Fruit fly (Drosophila melanogaster) whole organism, prepupa: Measurements from ENCODE around the gene CG8560.

ENCODE experiments used
- CG10669 ChIP-seq: fragments of 200-800 bp; sonication (Bioruptor generic); optimal IDR thresholded peaks from 3 replicates; lab custom pipeline; 2018; ENCODE audit warnings: missing biosample characterization, mild to moderate bottlenecking, missing genetic modification characterization, moderate library complexity
- CG11762 ChIP-seq: fragments of 200-800 bp; sonication (Bioruptor generic); optimal IDR thresholded peaks from 3 replicates; lab custom pipeline; 2016; ENCODE audit warnings: missing biosample characterization, missing genetic modification characterization; ENCODE audit not compliant: insufficient read depth
- CG15336 ChIP-seq: fragments of 200-800 bp; sonication (Bioruptor generic); IDR thresholded peaks from 2 replicates; pipeline ENCODE4 v1.3.6; 2022; ENCODE audit warnings: missing biosample characterization, missing genetic modification characterization
- CG1621 ChIP-seq: fragments of 200-800 bp; sonication (Bioruptor generic); optimal IDR thresholded peaks from 3 replicates; lab custom pipeline; 2018; ENCODE audit warnings: missing biosample characterization, mild to moderate bottlenecking, missing genetic modification characterization
- CG16779 ChIP-seq: fragments of 200-800 bp; sonication (Bioruptor generic); optimal IDR thresholded peaks from 3 replicates; lab custom pipeline; 2017; ENCODE audit warnings: missing biosample characterization, mild to moderate bottlenecking, missing genetic modification characterization
- CG3032 ChIP-seq: fragments of 200-800 bp; optimal IDR thresholded peaks from 2 replicates; lab custom pipeline; 2019; ENCODE audit warnings: missing biosample characterization, mild to moderate bottlenecking, missing genetic modification characterization, moderate library complexity
- CG34406 ChIP-seq: fragments of 200-800 bp; sonication (Bioruptor generic); optimal IDR thresholded peaks from 3 replicates; lab custom pipeline; 2016; ENCODE audit warnings: missing biosample characterization, missing genetic modification characterization
- CG6792 ChIP-seq: fragments of 200-800 bp; sonication (Bioruptor generic); optimal IDR thresholded peaks from 3 replicates; lab custom pipeline; 2016; ENCODE audit warnings: missing biosample characterization, missing genetic modification characterization
- Hr39 ChIP-seq: fragments of 200-800 bp; sonication (Bioruptor generic); optimal IDR thresholded peaks from 2 replicates; lab custom pipeline; 2016; ENCODE audit warnings: missing biosample characterization, missing genetic modification characterization
- acj6 ChIP-seq: fragments of 200-800 bp; sonication (Bioruptor generic); optimal IDR thresholded peaks from 3 replicates; lab custom pipeline; 2016; ENCODE audit warnings: missing biosample characterization, missing genetic modification characterization
- eg ChIP-seq: fragments of 200-800 bp; sonication (Bioruptor generic); IDR thresholded peaks from 3 replicates; pipeline ENCODE4 v1.3.6; 2022; ENCODE audit warnings: missing biosample characterization, missing genetic modification characterization
- fd85E ChIP-seq: fragments of 200-800 bp; sonication (Bioruptor generic); optimal IDR thresholded peaks from 3 replicates; lab custom pipeline; 2016; ENCODE audit warnings: missing biosample characterization, missing genetic modification characterization
- net ChIP-seq: fragments of 200-800 bp; sonication (Bioruptor generic); optimal IDR thresholded peaks from 3 replicates; lab custom pipeline; 2016; ENCODE audit warnings: missing biosample characterization, missing genetic modification characterization
- ss ChIP-seq, 2 experiments: fragments of 200-800 bp; sonication (Bioruptor generic); optimal IDR thresholded peaks; 2 replicates in 1 of 2; 3 replicates in 1 of 2; lab custom pipeline; 2017 to 2018; ENCODE audit warnings: mild to moderate bottlenecking in 2 of 2, missing biosample characterization in 2 of 2, missing genetic modification characterization in 2 of 2, moderate library complexity in 1 of 2

- TF ChIP-seq net (GFP tag; lab: Kevin White, UChicago) (no peak), CG3032 (no peak), CG6792 (GFP tag; lab: Kevin White, UChicago) (no peak), CG16779 (no peak), CG34406 (GFP tag; lab: Kevin White, UChicago) (no peak), eg (GFP tag; lab: Robert Waterston, UW) (no peak), CG1621 (tag; lab: Kevin White, UChicago) (no peak), Hr39 (GFP tag; lab: Kevin White, UChicago) (no peak), fd85E (GFP tag; lab: Kevin White, UChicago) (no peak), CG11762 (GFP tag; lab: Kevin White, UChicago) (no peak), acj6 (GFP tag; lab: Kevin White, UChicago) (no peak), ss (GFP tag; optimal IDR thresholded peaks at IDR 0.05; lab: Kevin White, UChicago) (no peak), CG10669 (GFP tag; lab: Kevin White, UChicago) (no peak), CG15336 (GFP tag; lab: Robert Waterston, UW) (no peak)
These were observed 4.2 kb downstream of the CG8560 start, which contains the start of gene CG18417 for dm6 chr3L:7399770-7400169.
